Worm (Caenorhabditis elegans): ENCODE results near the gene Y51H7C.41.
"Not testable (repeated sequence)": the region's sequence is repeated elsewhere in the genome, so short reads cannot be mapped to it uniquely, and the experiment has no call there.

- TF ChIP-seq ref-1 (GFP tag; conservative IDR thresholded peaks at IDR 0.05); flt-1 (GFP tag; IDR thresholded peaks at IDR 0.05); klf-2 (GFP tag; conservative IDR thresholded peaks at IDR 0.05); ztf-29 (GFP tag; IDR thresholded peaks at IDR 0.05); T22C8.4 (GFP tag; IDR thresholded peaks at IDR 0.05); med-1 (GFP tag; optimal IDR thresholded peaks at IDR 0.05; ENCODE audit: insufficient read depth); tab-1 (GFP tag; IDR thresholded peaks at IDR 0.05); cog-1 (tag; optimal IDR thresholded peaks at IDR 0.05): not testable (repeated sequence)
- 0 out of 2 replicates have a peak, but pooled peaks have one; percentile 37 for TF ChIP-seq ztf-23 (GFP tag; IDR thresholded peaks at IDR 0.05)
Observed at ce11 chrII:1453209-1453608, 50.1 kb downstream of the Y51H7C.41 start.

Data from whole organism, midembryonic.